Fruit fly (Drosophila melanogaster): ENCODE data around the gene cwo.

DNA sequence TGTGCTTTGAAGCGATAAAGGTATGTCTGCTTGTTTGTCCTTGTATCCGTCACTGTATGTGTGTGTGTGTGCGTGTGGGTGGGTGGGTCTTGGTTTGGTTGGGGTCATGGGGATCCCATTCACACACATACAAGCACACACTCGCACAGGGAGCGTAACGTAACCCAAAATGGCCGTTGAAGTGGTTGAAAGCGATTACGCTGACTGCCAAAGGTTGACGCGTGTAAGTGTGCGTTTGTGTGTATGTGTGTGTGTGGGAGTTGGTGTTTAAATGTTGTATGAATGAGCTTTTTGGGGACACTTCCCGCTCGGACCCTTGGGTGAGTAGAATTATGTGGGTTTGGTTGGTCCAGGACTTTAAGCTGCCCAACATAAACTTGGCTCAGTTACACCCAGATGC, 33.1 kb downstream of the cwo start:
- TF ChIP-seq h (optimal IDR thresholded peaks at IDR 0.05) (no peak), psq (optimal IDR thresholded peaks at IDR 0.05) (no peak)
